Worm (Caenorhabditis elegans) whole organism, late embryonic: Measurements from ENCODE around the gene C27A7.3.

Experiments used
- elt-4 ChIP-seq: sonication (generic microtip); optimal IDR thresholded peaks from 2 replicates; lab custom pipeline; 2016; ENCODE audit warnings: missing genetic modification characterization, missing compliant biosample characterization
- ztf-16 ChIP-seq: sonication (generic microtip); optimal IDR thresholded peaks from 2 replicates; lab custom pipeline; 2017; ENCODE audit warnings: missing genetic modification characterization, missing compliant biosample characterization

DNA sequence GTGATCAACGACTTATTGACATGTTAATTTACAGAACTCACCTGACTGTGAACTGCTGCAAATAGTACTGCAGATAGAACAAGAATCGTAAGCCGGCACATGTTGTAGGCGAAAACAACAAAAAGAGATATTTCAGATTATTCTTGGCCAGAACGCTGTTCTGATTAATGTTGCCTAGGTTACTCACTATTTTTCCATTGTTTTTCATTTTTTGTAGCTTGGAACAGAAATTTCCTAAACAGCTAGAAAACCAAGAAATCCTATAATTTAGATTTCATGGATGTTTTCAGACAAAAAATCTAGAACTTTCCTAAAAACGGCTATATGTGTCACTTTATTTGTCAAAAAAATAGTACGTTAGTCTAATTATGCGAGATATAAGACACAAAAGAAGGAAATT lies 13.8 kb downstream of the C27A7.3 start, which contains the start of gene C27A7.9:
- TF ChIP-seq ztf-16 (tag; lab: Kevin White, UChicago) (no peak), elt-4 (tag; lab: Kevin White, UChicago) (no peak)
